Worm (Caenorhabditis elegans): ENCODE data around the gene W01C8.5.
A peak's percentile ranks its signal among the peaks of the same experiment; 100 is the strongest.

Gene W01C8.5

ce11 chrX:5663537-5663936, 33.6 kb downstream of the W01C8.5 start, which contains the start of gene egl-13:
Gene egl-13, plus strand, starts transcription at chrX:5663837.
- TF ChIP-seq madf-3 (GFP tag; IDR thresholded peaks at IDR 0.05) (no peak), cebp-1 (GFP tag; IDR thresholded peaks at IDR 0.05) (no peak), cebp-1 (tag; optimal IDR thresholded peaks at IDR 0.05) (no peak), ceh-100 (GFP tag; IDR thresholded peaks at IDR 0.05) (no peak), D2030.7 (GFP tag; IDR thresholded peaks at IDR 0.05) (no peak), ceh-79 (tag; optimal IDR thresholded peaks at IDR 0.05) (no peak), snpc-3.4 (tag; optimal IDR thresholded peaks at IDR 0.05) (no peak), ZK185.1 (tag; optimal IDR thresholded peaks at IDR 0.05; ENCODE audit: poor library complexity, severe bottlenecking) (no peak), K11D2.4 (GFP tag; IDR thresholded peaks at IDR 0.05) (no peak), K12H6.12 (tag; optimal IDR thresholded peaks at IDR 0.05) (no peak), tbp1 (GFP tag; optimal IDR thresholded peaks at IDR 0.05) (no peak), cebp-2 (GFP tag; IDR thresholded peaks at IDR 0.05) (no peak)

DNA sequence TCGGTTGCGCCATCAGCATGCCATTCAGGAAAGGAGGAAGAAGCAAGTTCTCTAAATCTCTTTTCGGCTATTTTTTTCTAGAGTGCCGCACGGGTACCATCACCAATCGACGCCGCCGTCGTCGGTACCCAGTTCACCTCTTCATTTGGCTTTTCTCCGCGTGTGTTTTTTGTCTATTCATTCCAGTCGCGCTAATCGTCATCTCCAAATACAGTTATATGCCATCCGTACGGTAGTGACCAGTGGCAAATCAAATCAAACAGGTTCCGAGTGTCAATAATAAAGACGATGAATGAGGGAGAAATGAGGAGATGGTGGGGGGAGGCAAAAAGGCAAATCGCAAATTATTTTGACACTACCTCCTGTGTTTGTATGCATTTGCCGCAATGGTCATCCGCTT, 35.9 kb downstream of the W01C8.5 start:
- TF ChIP-seq ztf-6 (GFP tag; IDR thresholded peaks at IDR 0.05) (no peak), ztf-28 (GFP tag; IDR thresholded peaks at IDR 0.05) (no peak), ztf-3 (GFP tag; optimal IDR thresholded peaks at IDR 0.05) (no peak), let-526 (GFP tag; IDR thresholded peaks at IDR 0.05) (no peak), rcor-1 (GFP tag; IDR thresholded peaks at IDR 0.05) (no peak)

DNA sequence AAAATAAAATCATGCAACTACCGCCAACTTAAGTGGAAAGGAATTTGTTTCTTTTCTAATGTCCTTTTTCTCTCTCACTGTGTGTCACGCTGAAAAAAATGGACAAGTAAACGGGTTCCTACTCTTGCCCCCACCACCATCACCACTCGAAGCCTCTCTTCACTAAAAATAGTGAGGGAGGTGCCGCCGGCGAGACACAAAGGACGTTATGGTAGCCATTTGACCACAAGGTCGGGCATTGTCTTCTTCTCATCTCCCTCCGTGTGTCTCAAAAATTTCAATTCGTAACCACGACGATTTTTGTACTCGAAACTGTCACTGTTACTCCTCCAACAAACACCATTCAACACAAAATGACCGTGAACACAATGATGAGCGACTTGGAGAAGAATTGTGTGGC, 37.5 kb downstream of the W01C8.5 start, which contains the start of gene T22B7.22:
T22B7.22 (plus strand) TSS at position 354 of the 400 bp plus-strand sequence.
- TF ChIP-seq ztf-26 (tag; optimal IDR thresholded peaks at IDR 0.05) = peak; percentile 5
- TF ChIP-seq efl-1 (GFP tag; optimal IDR thresholded peaks at IDR 0.05) = no peak
- no peak for TF ChIP-seq ets-4 (GFP tag; optimal IDR thresholded peaks at IDR 0.05)
- no peak for TF ChIP-seq mcd-1 (GFP tag; IDR thresholded peaks at IDR 0.05)
- TF ChIP-seq hrde-1 (tag; optimal IDR thresholded peaks at IDR 0.05; ENCODE audit: borderline replicate concordance) = no peak
- TF ChIP-seq let-607 (tag; optimal IDR thresholded peaks at IDR 0.05) = no peak
- TF ChIP-seq nfya-2 (GFP tag; IDR thresholded peaks at IDR 0.05) = no peak
- no peak for TF ChIP-seq ztf-6 (GFP tag; IDR thresholded peaks at IDR 0.05)

DNA sequence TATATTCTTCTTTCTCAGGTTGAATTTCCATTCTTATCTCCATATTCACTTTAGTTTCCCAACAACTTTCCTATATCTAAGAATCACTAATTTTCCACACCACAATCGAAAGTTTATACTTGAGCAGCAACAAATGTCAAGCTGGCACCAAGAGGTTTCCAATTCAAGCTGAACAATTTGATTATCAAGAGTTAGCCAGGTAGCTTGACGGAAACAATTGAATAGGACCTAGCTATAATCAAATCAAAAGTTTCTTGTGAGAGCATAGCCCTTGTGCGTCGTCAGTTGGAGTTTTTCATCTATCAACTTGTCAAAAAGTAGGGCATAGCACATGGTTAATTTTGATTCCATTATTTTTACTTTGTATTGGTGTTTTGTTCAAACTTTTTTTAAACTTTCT, 41.5 kb downstream of the W01C8.5 start:
- TF ChIP-seq ceh-91 (GFP tag; IDR thresholded peaks at IDR 0.05) (no peak), egl-18 (GFP tag; IDR thresholded peaks at IDR 0.05) (no peak), ama-1 (optimal IDR thresholded peaks at IDR 0.05) (no peak), ama-1 (GFP tag; optimal IDR thresholded peaks at IDR 0.05) (no peak), D2030.7 (GFP tag; IDR thresholded peaks at IDR 0.05) (no peak), snpc-1.1 (tag; optimal IDR thresholded peaks at IDR 0.05; ENCODE audit: insufficient read depth) (no peak), lsl-1 (GFP tag; optimal IDR thresholded peaks at IDR 0.05) (no peak), T26A5.8 (tag; optimal IDR thresholded peaks at IDR 0.05) (no peak), Y56A3A.18 (GFP tag; IDR thresholded peaks at IDR 0.05) (no peak), mcd-1 (GFP tag; IDR thresholded peaks at IDR 0.05) (no peak), let-526 (GFP tag; IDR thresholded peaks at IDR 0.05) (no peak), attf-5 (GFP tag; optimal IDR thresholded peaks at IDR 0.05) (no peak), F57A8.1 (GFP tag; optimal IDR thresholded peaks at IDR 0.05) (no peak), snpc-3.4 (tag; optimal IDR thresholded peaks at IDR 0.05) (no peak), lag-1 (GFP tag; IDR thresholded peaks at IDR 0.05) (no peak), pbrm-1 (GFP tag; IDR thresholded peaks at IDR 0.05) (no peak), mes-4 (tag; optimal IDR thresholded peaks at IDR 0.05) (no peak), attf-3 (GFP tag; conservative IDR thresholded peaks at IDR 0.05) (no peak), B0336.3 (GFP tag; IDR thresholded peaks at IDR 0.05) (no peak), xnd-1 (tag; optimal IDR thresholded peaks at IDR 0.05) (no peak), zim-3 (tag; optimal IDR thresholded peaks at IDR 0.05) (no peak)
